Worm (Caenorhabditis elegans): ENCODE data around the gene K07D4.5.

DNA sequence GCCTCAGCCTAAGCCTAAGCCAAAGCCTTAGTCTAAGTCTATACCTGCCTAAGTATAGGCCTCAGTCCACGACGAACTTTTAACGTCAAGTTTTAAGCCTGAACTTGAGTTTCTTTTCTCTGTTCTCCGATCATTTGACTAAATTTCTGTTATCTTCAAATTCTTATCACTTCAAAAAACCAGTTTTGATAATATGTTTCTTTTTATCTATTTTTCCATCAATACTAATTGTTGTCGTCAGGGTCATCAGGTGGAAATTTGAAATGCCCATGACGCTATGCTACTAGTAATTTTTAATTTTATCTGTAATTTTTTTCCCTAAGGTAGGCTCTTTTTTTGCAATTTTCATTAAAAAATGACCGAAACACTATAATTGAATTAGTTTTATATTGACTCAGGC, 13.8 kb downstream of the K07D4.5 start:
- TF ChIP-seq ztf-1 (GFP tag; conservative IDR thresholded peaks at IDR 0.05) = no peak
- no peak for TF ChIP-seq ama-1 (optimal IDR thresholded peaks at IDR 0.05)
- TF ChIP-seq ztf-11 (tag; optimal IDR thresholded peaks at IDR 0.05) = no peak

Data from whole organism, L2 larva.